Worm (Caenorhabditis elegans): ENCODE data around the gene F15D4.6.

The F15D4.6 gene

DNA sequence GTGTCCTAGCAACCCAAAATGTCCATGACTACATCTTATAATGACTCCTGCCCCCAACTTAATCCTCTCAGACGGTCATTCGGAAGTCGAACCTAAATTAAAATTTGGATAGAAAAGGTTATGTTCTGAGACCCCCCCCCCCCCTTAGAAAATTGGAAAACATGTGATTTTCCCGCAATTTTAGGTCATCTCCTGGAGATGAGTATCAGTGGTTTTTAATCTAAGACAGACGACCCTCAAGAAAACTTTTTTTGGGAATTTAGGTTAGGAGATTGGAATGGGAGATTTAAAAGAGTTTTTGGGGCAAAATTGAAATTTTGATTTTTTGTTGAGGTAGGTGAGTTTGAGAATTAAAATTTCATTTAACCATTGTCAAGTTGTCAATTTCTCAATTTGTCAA is 44.5 kb downstream of the F15D4.6 start:
- TF ChIP-seq lin-13 (tag; optimal IDR thresholded peaks at IDR 0.05): no peak
- TF ChIP-seq elt-3 (tag; optimal IDR thresholded peaks at IDR 0.05): no peak
- no peak for TF ChIP-seq bed-3 (GFP tag; optimal IDR thresholded peaks at IDR 0.05)
- TF ChIP-seq elt-1 (tag; optimal IDR thresholded peaks at IDR 0.05; ENCODE audit: borderline replicate concordance, insufficient read depth): peak; percentile 40
- no peak for TF ChIP-seq ham-2 (GFP tag; optimal IDR thresholded peaks at IDR 0.05)
- TF ChIP-seq ceh-39 (tag; optimal IDR thresholded peaks at IDR 0.05): no peak

ce11 chrII:13297283-13297682 is 48.3 kb downstream of the F15D4.6 start:
- TF ChIP-seq lin-32 (GFP tag; optimal IDR thresholded peaks at IDR 0.05) (no peak), unc-39 (tag; optimal IDR thresholded peaks at IDR 0.05) (no peak), lsy-2 (tag; optimal IDR thresholded peaks at IDR 0.05) (no peak), cnd-1 (tag; optimal IDR thresholded peaks at IDR 0.05) (no peak), M03D4.4 (tag; optimal IDR thresholded peaks at IDR 0.05) (no peak), flh-1 (GFP tag; optimal IDR thresholded peaks at IDR 0.05) (no peak), mls-2 (tag; optimal IDR thresholded peaks at IDR 0.05) (no peak), nhr-2 (tag; optimal IDR thresholded peaks at IDR 0.05) (no peak), snpc-4 (tag; optimal IDR thresholded peaks at IDR 0.05) (no peak), ceh-83 (GFP tag; optimal IDR thresholded peaks at IDR 0.05) (no peak), zip-8 (tag; optimal IDR thresholded peaks at IDR 0.05) (no peak), unc-62 (GFP tag; optimal IDR thresholded peaks at IDR 0.05) (no peak), sem-2 (GFP tag; optimal IDR thresholded peaks at IDR 0.05) (no peak), mab-5 (tag; optimal IDR thresholded peaks at IDR 0.05) (no peak), drap-1 (GFP tag; optimal IDR thresholded peaks at IDR 0.05) (no peak), nhr-28 (tag; optimal IDR thresholded peaks at IDR 0.05) (no peak), ceh-39 (tag; optimal IDR thresholded peaks at IDR 0.05) (no peak), blmp-1 (tag; optimal IDR thresholded peaks at IDR 0.05) (no peak), tbx-8 (GFP tag; optimal IDR thresholded peaks at IDR 0.05) (no peak), bed-3 (GFP tag; optimal IDR thresholded peaks at IDR 0.05) (no peak)

DNA sequence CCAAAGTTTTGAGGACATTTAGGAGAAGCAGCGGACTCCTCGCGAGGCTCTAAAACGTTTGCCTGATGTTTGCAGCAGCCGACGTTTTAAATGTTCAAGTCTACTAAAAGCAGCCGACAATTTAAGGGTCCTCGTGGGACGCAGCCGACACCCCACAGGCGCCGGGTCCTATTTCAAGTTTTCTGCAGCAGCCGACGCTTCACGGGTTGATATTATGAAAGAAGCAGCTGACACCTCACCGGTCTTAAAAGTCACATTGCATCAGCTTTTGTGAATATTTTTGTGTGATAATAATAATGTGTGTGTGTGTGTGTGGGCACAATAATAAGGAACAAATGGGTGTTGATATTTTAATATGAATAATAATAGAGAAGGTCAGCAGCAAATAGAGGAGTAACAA is 48.9 kb downstream of the F15D4.6 start:
- TF ChIP-seq bed-3 (GFP tag; optimal IDR thresholded peaks at IDR 0.05) (no peak), blmp-1 (tag; optimal IDR thresholded peaks at IDR 0.05) (no peak), cnd-1 (tag; optimal IDR thresholded peaks at IDR 0.05) (no peak), mep-1 (tag; optimal IDR thresholded peaks at IDR 0.05) (no peak), sem-2 (GFP tag; optimal IDR thresholded peaks at IDR 0.05) (no peak), zip-8 (tag; optimal IDR thresholded peaks at IDR 0.05) (no peak), ceh-39 (tag; optimal IDR thresholded peaks at IDR 0.05) (no peak), elt-1 (tag; optimal IDR thresholded peaks at IDR 0.05; ENCODE audit: borderline replicate concordance, insufficient read depth) (no peak), mls-2 (tag; optimal IDR thresholded peaks at IDR 0.05) (no peak), M03D4.4 (tag; optimal IDR thresholded peaks at IDR 0.05) (no peak), pha-4 (tag; optimal IDR thresholded peaks at IDR 0.05) (no peak)

ce11 chrII:13298534-13298933 is 49.5 kb downstream of the F15D4.6 start:
- TF ChIP-seq sptf-1 (tag; optimal IDR thresholded peaks at IDR 0.05) (no peak), unc-120 (tag; optimal IDR thresholded peaks at IDR 0.05; ENCODE audit: poor library complexity, severe bottlenecking) (no peak), flh-1 (GFP tag; optimal IDR thresholded peaks at IDR 0.05) (no peak), nhr-2 (tag; optimal IDR thresholded peaks at IDR 0.05) (no peak)

- TF ChIP-seq elt-1 (tag; optimal IDR thresholded peaks at IDR 0.05; ENCODE audit: borderline replicate concordance, insufficient read depth) (no peak), hlh-1 (tag; optimal IDR thresholded peaks at IDR 0.05) (no peak), elt-3 (tag; optimal IDR thresholded peaks at IDR 0.05) (no peak), nhr-237 (tag; optimal IDR thresholded peaks at IDR 0.05) (no peak), nhr-76 (tag; optimal IDR thresholded peaks at IDR 0.05) (no peak), cnd-1 (tag; optimal IDR thresholded peaks at IDR 0.05) (no peak), zip-8 (tag; optimal IDR thresholded peaks at IDR 0.05) (no peak), unc-62 (GFP tag; optimal IDR thresholded peaks at IDR 0.05) (no peak), ceh-39 (tag; optimal IDR thresholded peaks at IDR 0.05) (no peak), mls-2 (tag; optimal IDR thresholded peaks at IDR 0.05) (no peak), sptf-1 (tag; optimal IDR thresholded peaks at IDR 0.05) (no peak), sem-2 (GFP tag; optimal IDR thresholded peaks at IDR 0.05) (no peak)
These were observed 50.3 kb downstream of the F15D4.6 start for ce11 chrII:13299166-13299805.
